Worm (Caenorhabditis elegans) whole organism, L4/young adult: Measurements from ENCODE around the gene nas-8.
A peak's percentile ranks its signal among the peaks of the same experiment; 100 is the strongest.

Experiments used
- W03F9.2 ChIP-seq: fragments of 150-350 bp; optimal IDR thresholded peaks from 2 replicates; lab custom pipeline; 2014; ENCODE audit warnings: missing biosample characterization, missing genetic modification characterization
- dao-5 ChIP-seq: sonication (generic microtip); optimal IDR thresholded peaks from 2 replicates; lab custom pipeline; 2016; ENCODE audit warnings: missing genotype, missing genetic modification characterization, moderate library complexity, missing compliant biosample characterization
- him-1 ChIP-seq: sonication (generic microtip); optimal IDR thresholded peaks from 2 replicates; lab custom pipeline; 2016; ENCODE audit warnings: missing genotype, missing genetic modification reagents, missing genetic modification characterization, missing compliant biosample characterization

nas-8 gene

DNA sequence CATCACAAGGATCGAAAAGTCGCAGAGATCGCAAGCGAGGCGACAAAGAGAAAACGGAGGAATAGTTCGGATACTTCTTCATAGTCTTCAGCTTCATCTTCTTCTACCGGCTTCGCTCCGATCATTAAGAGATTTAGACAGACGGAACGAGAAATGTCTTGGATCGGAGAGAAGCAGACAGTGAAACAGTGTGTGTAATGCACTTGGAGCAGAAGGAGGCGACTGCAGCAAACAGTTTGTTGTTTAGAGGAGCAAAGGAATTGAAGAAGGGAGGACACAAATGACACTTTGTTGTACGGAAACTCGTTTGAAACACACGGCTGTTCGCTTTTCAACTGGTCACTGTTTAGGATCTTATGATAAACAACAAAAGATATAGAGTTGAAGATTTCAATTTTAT lies 15.3 kb upstream of the nas-8 start:
- no peak for TF ChIP-seq him-1 (tag; lab: Kevin White, UChicago)
- no peak for TF ChIP-seq dao-5 (tag; lab: Kevin White, UChicago)
- TF ChIP-seq W03F9.2 (tag; lab: Kevin White, UChicago): no peak

DNA sequence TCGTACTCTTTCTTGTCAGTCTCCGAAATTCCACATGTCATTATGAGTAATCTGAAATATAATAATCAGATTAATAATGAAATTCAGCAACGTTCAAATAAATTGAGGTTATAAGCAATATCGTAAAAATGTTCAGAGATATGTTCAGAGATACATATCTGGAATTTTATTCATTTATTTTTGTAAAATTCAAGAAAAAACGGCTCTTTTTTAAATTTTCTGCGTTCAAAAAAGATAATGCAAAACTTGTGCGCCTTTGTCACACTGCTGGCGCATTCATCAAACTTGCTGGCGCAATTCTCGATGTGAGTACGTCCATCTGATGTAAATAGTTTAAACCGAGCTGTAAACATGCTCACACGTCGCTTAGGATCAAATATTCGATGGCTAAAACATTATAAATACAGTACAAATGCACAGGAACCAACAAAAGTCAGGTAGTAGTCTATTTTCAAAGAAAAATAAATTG lies 11.5 kb upstream of the nas-8 start, which contains the start of the genes rde-8 and ZC477.3:
Gene rde-8, minus strand, starts transcription at position 51 of the 469 bp plus-strand sequence.
Gene ZC477.3, plus strand, starts transcription at position 282 of the 469 bp plus-strand sequence.
- TF ChIP-seq dao-5 (tag; lab: Kevin White, UChicago) (no peak), W03F9.2 (tag; lab: Kevin White, UChicago) (peak; percentile 75)

DNA sequence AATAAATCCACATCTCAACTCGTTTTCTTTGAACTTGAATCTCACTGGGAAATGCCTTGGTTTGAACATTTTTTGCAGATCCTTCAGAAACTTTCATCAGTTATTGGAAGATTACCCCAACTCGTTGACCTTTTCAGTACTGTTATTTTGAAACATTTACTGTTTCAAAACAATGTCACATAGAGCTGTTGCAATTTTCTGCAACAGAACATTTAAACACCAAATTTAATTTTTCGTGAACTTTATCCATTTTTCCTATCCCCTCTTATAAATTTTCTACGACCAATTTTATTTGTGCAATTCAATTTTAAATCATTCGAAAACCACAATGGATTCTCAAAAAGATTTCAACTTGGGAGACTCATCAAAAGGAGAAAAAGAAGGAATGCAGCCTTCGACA lies 6.8 kb upstream of the nas-8 start, which contains the start of gene ZC477.2:
Gene ZC477.2, plus strand, starts transcription at position 301 of the 400 bp plus-strand sequence.
- TF ChIP-seq him-1 (tag; lab: Kevin White, UChicago) (no peak), dao-5 (tag; lab: Kevin White, UChicago) (no peak), W03F9.2 (tag; lab: Kevin White, UChicago) (no peak)

DNA sequence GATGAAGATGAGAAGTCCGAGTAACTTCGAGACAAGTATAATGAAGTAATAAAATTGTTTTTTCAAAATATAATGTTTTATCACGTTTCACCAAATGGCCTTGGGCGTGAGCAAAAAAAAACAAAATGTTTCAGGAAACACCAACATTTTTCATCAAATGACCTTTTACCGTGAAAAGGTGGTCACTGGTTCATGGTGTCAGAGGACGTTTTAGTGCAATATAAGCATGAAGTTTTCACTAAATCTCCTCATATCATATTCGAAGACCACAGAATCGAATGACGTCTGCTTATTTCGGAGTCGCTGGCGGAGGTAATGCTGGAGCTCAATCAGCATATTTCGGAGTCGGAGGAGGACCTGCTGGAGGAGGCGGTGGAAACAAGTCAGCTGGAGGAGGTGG lies 3.3 kb upstream of the nas-8 start, which contains the start of the genes ZC477.7 and ssq-3:
Gene ZC477.7, minus strand, starts transcription at position 101 of the 400 bp plus-strand sequence.
Gene ssq-3, plus strand, starts transcription at position 251 of the 400 bp plus-strand sequence.
- TF ChIP-seq W03F9.2 (tag; lab: Kevin White, UChicago) (no peak), him-1 (tag; lab: Kevin White, UChicago) (no peak), dao-5 (tag; lab: Kevin White, UChicago) (no peak)

ce11 chrIV:7121313-7122055 lies 6.8 kb downstream of the nas-8 start, which contains the start of the genes C34D4.10 and str-48:
C34D4.10 (minus strand) TSS chrIV:7121413.
str-48 (plus strand) TSS chrIV:7122005.
- TF ChIP-seq W03F9.2 (tag; lab: Kevin White, UChicago): no peak
- no peak for TF ChIP-seq dao-5 (tag; lab: Kevin White, UChicago)

ce11 chrIV:7131780-7132179 lies 17.1 kb downstream of the nas-8 start, which contains the start of gene grsp-3:
grsp-3 (minus strand) TSS chrIV:7131928.
- TF ChIP-seq W03F9.2 (tag; lab: Kevin White, UChicago) (no peak), dao-5 (tag; lab: Kevin White, UChicago) (no peak), him-1 (tag; lab: Kevin White, UChicago) (no peak)

- TF ChIP-seq dao-5 (tag; lab: Kevin White, UChicago): no peak
- no peak for TF ChIP-seq him-1 (tag; lab: Kevin White, UChicago)
- no peak for TF ChIP-seq W03F9.2 (tag; lab: Kevin White, UChicago)
Observed at ce11 chrIV:7133140-7133539, 18.4 kb downstream of the nas-8 start, which contains the start of gene cyn-12. cyn-12 (minus strand) TSS chrIV:7133217.

DNA sequence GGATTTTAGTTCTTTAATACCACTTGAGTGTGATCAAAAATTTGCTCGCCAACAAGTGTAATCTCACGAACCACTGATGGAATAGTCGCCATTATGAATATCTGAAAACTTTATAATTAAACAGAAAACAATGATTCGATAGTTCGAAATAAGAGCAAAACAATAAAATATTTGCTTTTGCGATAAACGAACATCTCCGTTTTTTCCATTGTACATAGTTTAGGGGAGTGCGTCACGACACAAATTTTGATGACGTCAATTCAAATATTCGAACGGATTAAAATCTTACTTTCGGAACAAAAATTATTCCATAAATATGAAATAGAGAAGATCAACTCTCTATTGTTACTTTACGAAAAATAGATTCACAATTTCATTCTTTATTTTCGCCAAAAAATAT lies 19.3 kb downstream of the nas-8 start, which contains the start of gene mutd-1:
Gene mutd-1, minus strand, starts transcription at position 101 of the 400 bp plus-strand sequence.
- TF ChIP-seq W03F9.2 (tag; lab: Kevin White, UChicago) (no peak), him-1 (tag; lab: Kevin White, UChicago) (no peak), dao-5 (tag; lab: Kevin White, UChicago) (no peak)

DNA sequence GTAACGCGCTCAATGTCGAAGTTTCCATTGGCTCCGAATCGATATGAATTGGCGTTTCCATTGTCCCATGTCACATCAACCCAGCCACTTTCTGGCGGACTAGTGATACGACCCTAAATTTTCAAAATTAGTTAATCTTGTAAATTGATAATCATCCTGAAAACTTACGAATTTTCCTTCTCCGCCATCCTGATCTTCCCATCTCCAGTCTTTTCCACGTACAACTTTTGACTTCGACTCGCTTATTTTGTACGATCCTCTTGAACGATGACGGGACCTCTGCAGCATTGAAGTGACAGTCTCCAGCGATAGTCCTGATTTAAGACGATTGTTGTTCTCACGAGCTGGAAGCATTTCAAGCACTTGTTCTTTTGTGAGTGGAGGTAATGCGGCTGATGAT lies 24.4 kb downstream of the nas-8 start:
- no peak for TF ChIP-seq him-1 (tag; lab: Kevin White, UChicago)
- TF ChIP-seq W03F9.2 (tag; lab: Kevin White, UChicago): no peak
- no peak for TF ChIP-seq dao-5 (tag; lab: Kevin White, UChicago)

ce11 chrIV:7144670-7145257 lies 30.1 kb downstream of the nas-8 start, which contains the start of gene hecd-1:
hecd-1 (minus strand) TSS chrIV:7144720.
- TF ChIP-seq dao-5 (tag; lab: Kevin White, UChicago) (no peak), W03F9.2 (tag; lab: Kevin White, UChicago) (no peak)

DNA sequence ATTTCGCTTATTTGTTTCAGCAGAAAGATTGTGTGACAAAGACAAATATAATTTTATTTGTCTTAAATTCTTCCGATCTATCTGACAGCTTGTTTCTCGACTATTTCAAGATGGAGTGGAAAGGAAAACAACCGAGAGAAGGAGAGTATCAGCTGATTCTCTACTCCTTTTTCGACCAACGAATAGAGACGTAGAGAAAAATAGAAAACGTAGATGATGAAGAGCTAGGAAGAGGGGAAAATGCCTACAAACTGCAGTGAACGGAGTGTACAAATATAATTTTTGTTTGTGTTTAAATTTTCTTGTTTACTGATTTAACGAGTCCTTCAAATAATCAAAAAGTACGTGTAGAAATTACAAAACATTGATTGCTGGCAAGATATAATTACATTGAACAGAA lies 33.0 kb downstream of the nas-8 start:
- TF ChIP-seq W03F9.2 (tag; lab: Kevin White, UChicago) (peak; percentile 21), dao-5 (tag; lab: Kevin White, UChicago) (no peak)

- TF ChIP-seq dao-5 (tag; lab: Kevin White, UChicago): no peak
- no peak for TF ChIP-seq W03F9.2 (tag; lab: Kevin White, UChicago)
- no peak for TF ChIP-seq him-1 (tag; lab: Kevin White, UChicago)
Observed at ce11 chrIV:7149020-7149601, 34.4 kb downstream of the nas-8 start, which contains the start of gene C34D4.4. C34D4.4 (plus strand) TSS chrIV:7149361.

DNA sequence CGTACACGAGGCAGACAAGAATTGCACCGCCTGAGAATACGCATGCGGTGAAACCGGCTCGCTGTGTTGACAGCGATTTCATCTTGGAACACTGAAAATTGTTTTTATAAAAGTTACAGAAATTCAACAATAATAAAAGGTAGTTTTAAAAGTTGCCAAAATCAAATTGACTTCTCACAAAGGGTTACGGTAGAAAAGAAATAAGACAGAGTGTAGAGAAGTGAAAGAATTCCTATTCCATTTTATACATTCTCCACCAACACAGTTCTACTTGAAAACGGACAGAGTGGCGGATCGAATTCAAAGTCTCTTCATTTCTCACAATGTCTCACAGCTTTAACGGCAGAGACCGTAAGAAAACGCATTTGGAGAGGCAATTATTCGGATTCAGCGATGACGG lies 37.7 kb downstream of the nas-8 start, which contains the start of gene col-113:
Gene col-113, minus strand, starts transcription at position 101 of the 400 bp plus-strand sequence.
- TF ChIP-seq him-1 (tag; lab: Kevin White, UChicago) (no peak), dao-5 (tag; lab: Kevin White, UChicago) (no peak), W03F9.2 (tag; lab: Kevin White, UChicago) (no peak)
